Fruit fly (Drosophila melanogaster): ENCODE measurements around the gene CG6000.

dm6 chr3R:24103708-24104107 lies 49.5 kb downstream of the CG6000 start:
- no peak for TF ChIP-seq Dll (optimal IDR thresholded peaks at IDR 0.05)
- no peak for TF ChIP-seq pan (optimal IDR thresholded peaks at IDR 0.05)
- TF ChIP-seq CG8478 (optimal IDR thresholded peaks at IDR 0.05) = no peak
- TF ChIP-seq psq (optimal IDR thresholded peaks at IDR 0.05) = no peak
